Fruit fly (Drosophila melanogaster): ENCODE measurements around the gene BCL7-like.

DNA sequence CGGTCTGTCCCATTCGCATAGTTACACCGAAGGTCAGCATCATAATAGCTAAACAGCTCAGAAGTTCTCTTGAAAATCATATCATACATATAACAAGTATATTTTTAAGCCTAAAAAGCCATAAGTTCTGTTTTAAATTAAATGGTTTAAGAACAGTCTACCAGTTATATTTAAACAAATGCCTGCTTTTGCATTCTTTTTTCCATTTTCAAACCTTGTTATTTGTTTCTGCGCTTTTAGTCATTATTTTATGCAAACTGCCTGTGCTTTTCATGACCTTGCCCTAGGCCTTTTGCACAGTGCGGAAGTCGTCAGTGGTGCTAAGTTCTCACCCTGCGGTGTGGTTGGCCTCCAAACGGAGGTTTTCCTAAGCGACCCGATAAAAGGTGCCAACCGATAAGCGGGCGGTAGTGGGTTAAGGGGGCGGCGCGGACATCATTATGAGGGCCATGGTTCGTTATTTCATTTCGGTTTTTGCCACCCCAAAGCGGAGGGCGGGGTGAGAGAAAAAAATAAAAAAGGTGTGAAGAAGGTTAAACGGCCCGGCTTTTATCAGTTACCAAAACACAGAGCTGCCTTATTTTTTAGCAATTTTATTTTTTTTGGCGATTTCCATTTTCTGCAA is 11.8 kb upstream of the BCL7-like start:
- TF ChIP-seq OdsH (GFP tag; optimal IDR thresholded peaks at IDR 0.05) (peak; percentile 63), CG9139 (GFP tag; optimal IDR thresholded peaks at IDR 0.05) (no peak)
